Worm (Caenorhabditis elegans) whole organism, early embryonic: Measurements from ENCODE around the gene F26D11.2.

ENCODE experiments used
- F13C5.2 ChIP-seq: sonication (generic microtip); optimal IDR thresholded peaks from 2 replicates; lab custom pipeline; 2017; ENCODE audit warnings: mild to moderate bottlenecking, missing genetic modification characterization, inconsistent platforms, missing compliant biosample characterization
- ama-1 ChIP-seq: fragments of 150-350 bp; optimal IDR thresholded peaks from 2 replicates; lab custom pipeline; 2014
- flt-1 ChIP-seq: fragments of 200-800 bp; sonication (Bioruptor generic); IDR thresholded peaks from 2 replicates; pipeline ENCODE4 v1.3.6; 2022; ENCODE audit warnings: missing genetic modification characterization, missing compliant biosample characterization

DNA sequence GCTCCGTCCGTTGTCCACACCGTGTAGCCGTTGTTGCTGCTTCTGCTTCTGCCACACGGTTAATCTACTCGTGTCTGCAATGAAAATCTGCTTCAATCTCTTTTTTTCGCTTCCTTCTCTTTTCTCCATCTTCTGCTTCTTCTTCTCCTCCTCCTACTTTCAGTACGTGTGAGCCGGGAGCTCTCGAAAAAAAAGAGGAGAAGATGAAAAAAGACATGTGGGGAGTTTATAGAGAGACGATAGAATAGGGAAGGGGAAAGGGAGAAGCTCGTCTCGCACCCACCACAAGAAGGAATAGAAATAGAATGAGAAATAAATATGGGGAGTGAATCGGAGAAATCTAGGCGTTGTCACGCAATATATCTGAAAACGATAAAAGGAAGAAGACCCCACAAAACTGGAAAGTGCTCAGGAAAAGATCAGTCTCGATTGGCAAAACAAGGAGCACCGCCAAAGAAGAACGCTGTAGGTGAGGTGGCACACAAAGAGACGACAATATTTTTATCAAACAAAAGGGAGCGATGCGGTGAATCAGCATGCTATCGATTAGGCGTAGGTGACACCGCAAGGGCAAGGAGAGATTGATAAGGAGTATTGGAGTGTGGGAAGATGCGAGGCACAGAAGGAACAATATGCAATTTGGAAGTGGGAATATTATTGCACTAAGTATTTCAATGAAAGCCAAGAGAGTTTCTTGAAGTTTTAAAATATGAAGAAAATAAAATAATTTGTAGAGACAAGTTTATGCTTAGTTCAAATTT is 18.8 kb downstream of the F26D11.2 start, which contains the start of gene let-413:
- TF ChIP-seq ama-1 (lab: Kevin White, UChicago) (no peak), F13C5.2 (no peak), flt-1 (GFP tag; lab: Robert Waterston, UW) (no peak)
